Worm (Caenorhabditis elegans) whole organism, young adult: Measurements from ENCODE around the gene fbxa-11.

Experiments
- B0336.3 ChIP-seq: fragments of 200-800 bp; sonication (Bioruptor generic); IDR thresholded peaks from 2 replicates; pipeline ENCODE4 v1.3.6; 2022; ENCODE audit warnings: missing genetic modification characterization, missing compliant biosample characterization
- D2030.7 ChIP-seq: fragments of 200-800 bp; sonication (Bioruptor generic); IDR thresholded peaks from 2 replicates; pipeline ENCODE4 v1.3.6; 2022; ENCODE audit warnings: missing genetic modification reagents, missing genetic modification characterization, missing compliant biosample characterization
- F23B12.7 ChIP-seq: sonication (generic microtip); optimal IDR thresholded peaks from 2 replicates; lab custom pipeline; 2017; ENCODE audit warnings: missing genetic modification characterization, mild to moderate bottlenecking, missing compliant biosample characterization, antibody characterized with exemption, moderate library complexity; ENCODE audit not compliant: insufficient read depth
- F52B5.7 ChIP-seq: sonication (generic microtip); optimal IDR thresholded peaks from 2 replicates; lab custom pipeline; 2016; ENCODE audit warnings: mild to moderate bottlenecking, missing genetic modification characterization, missing compliant biosample characterization
- F55B11.4 ChIP-seq: sonication (generic microtip); optimal IDR thresholded peaks from 2 replicates; lab custom pipeline; 2016; ENCODE audit warnings: missing compliant biosample characterization, missing genetic modification characterization, borderline replicate concordance; ENCODE audit not compliant: insufficient read depth
- F57C9.4 ChIP-seq: sonication (generic microtip); optimal IDR thresholded peaks from 2 replicates; lab custom pipeline; 2017; ENCODE audit warnings: mild to moderate bottlenecking, missing genetic modification characterization, missing compliant biosample characterization
- K11D2.4 ChIP-seq: fragments of 200-800 bp; sonication (Bioruptor generic); IDR thresholded peaks from 2 replicates; pipeline ENCODE4 v1.3.6; 2022; ENCODE audit warnings: missing genetic modification reagents, missing genetic modification characterization, missing compliant biosample characterization
- K12H6.12 ChIP-seq: fragments of 200-800 bp; sonication (Bioruptor generic); optimal IDR thresholded peaks from 2 replicates; lab custom pipeline; 2018; ENCODE audit warnings: mild to moderate bottlenecking, missing genetic modification characterization, missing compliant biosample characterization
- Y53F4B.3 ChIP-seq: fragments of 200-800 bp; sonication (Bioruptor generic); IDR thresholded peaks from 2 replicates; pipeline ENCODE4 v1.3.6; 2022; ENCODE audit warnings: missing genetic modification reagents, missing genetic modification characterization, missing compliant biosample characterization
- Y53G8AR.9 ChIP-seq: fragments of 200-800 bp; sonication (Bioruptor generic); conservative IDR thresholded peaks from 2 replicates; pipeline ENCODE4 v1.3.6; 2022; ENCODE audit warnings: missing genetic modification reagents, missing genetic modification characterization, missing compliant biosample characterization
- Y95B8A.8 ChIP-seq: fragments of 200-800 bp; sonication (Bioruptor generic); IDR thresholded peaks from 2 replicates; pipeline ENCODE4 v1.3.6; 2022; ENCODE audit warnings: missing genetic modification reagents, missing genetic modification characterization, missing compliant biosample characterization
- ZK185.1 ChIP-seq: sonication (generic microtip); optimal IDR thresholded peaks from 2 replicates; lab custom pipeline; 2016; ENCODE audit warnings: mild to moderate bottlenecking, missing genetic modification characterization, missing compliant biosample characterization; ENCODE audit not compliant: poor library complexity, severe bottlenecking
- cebp-1 ChIP-seq, 2 experiments: fragments of 200-800 bp in 1 of 2; sonication (Bioruptor generic) in 1 of 2; sonication (generic microtip) in 1 of 2; IDR thresholded peaks in 1 of 2; optimal IDR thresholded peaks in 1 of 2; 2 replicates each; pipeline versions ENCODE4 v1.3.6 to Lab custom; 2017 to 2022; ENCODE audit warnings: missing compliant biosample characterization in 2 of 2, missing genetic modification characterization in 2 of 2, mild to moderate bottlenecking in 1 of 2, missing genetic modification reagents in 1 of 2, moderate library complexity in 1 of 2
- cebp-2 ChIP-seq: fragments of 200-800 bp; sonication (Bioruptor generic); IDR thresholded peaks from 2 replicates; pipeline ENCODE4 v1.3.6; 2022; ENCODE audit warnings: missing genetic modification characterization, missing compliant biosample characterization
- ceh-58 ChIP-seq: fragments of 200-800 bp; sonication (Bioruptor generic); IDR thresholded peaks from 2 replicates; pipeline ENCODE4 v1.3.6; 2022; ENCODE audit warnings: missing genetic modification characterization, missing compliant biosample characterization
- chd-7 ChIP-seq: sonication (generic microtip); optimal IDR thresholded peaks from 2 replicates; lab custom pipeline; 2016; ENCODE audit warnings: mild to moderate bottlenecking, missing genetic modification characterization, moderate library complexity, missing compliant biosample characterization
- dox-1 ChIP-seq: fragments of 200-800 bp; sonication (Bioruptor generic); IDR thresholded peaks from 2 replicates; pipeline ENCODE4 v1.3.6; 2022; ENCODE audit warnings: missing genetic modification reagents, missing genetic modification characterization, missing compliant biosample characterization
- efl-1 ChIP-seq: fragments of 150-350 bp; optimal IDR thresholded peaks from 2 replicates; lab custom pipeline; 2014; ENCODE audit warnings: missing biosample characterization, missing genetic modification reagents, missing genetic modification characterization
- ekl-4 ChIP-seq: fragments of 200-800 bp; sonication (Bioruptor generic); IDR thresholded peaks from 2 replicates; pipeline ENCODE4 v1.3.6; 2022; ENCODE audit warnings: missing genetic modification reagents, missing genetic modification characterization, missing compliant biosample characterization
- him-1 ChIP-seq: sonication (generic microtip); optimal IDR thresholded peaks from 2 replicates; lab custom pipeline; 2016; ENCODE audit warnings: missing genotype, missing genetic modification reagents, missing genetic modification characterization, missing compliant biosample characterization
- hmg-1.2 ChIP-seq: fragments of 200-800 bp; sonication (Bioruptor generic); IDR thresholded peaks from 2 replicates; pipeline ENCODE4 v1.3.6; 2022; ENCODE audit warnings: missing genetic modification reagents, missing genetic modification characterization, missing compliant biosample characterization
- hsf-1 ChIP-seq: fragments of 200-800 bp; sonication (Bioruptor generic); IDR thresholded peaks from 2 replicates; pipeline ENCODE4 v1.3.6; 2022; ENCODE audit warnings: missing genetic modification reagents, missing genetic modification characterization, missing compliant biosample characterization
- lin-35 ChIP-seq, 3 experiments: fragments of 150-350 bp in 2 of 3; sonication (generic microtip) in 1 of 3; optimal IDR thresholded peaks; 2 replicates each; lab custom pipeline; 2014 to 2018; ENCODE audit warnings: missing biosample characterization in 3 of 3, missing genetic modification characterization in 3 of 3, missing genetic modification reagents in 3 of 3
- madf-3 ChIP-seq: fragments of 200-800 bp; sonication (Bioruptor generic); IDR thresholded peaks from 2 replicates; pipeline ENCODE4 v1.3.6; 2022; ENCODE audit warnings: missing genetic modification reagents, missing genetic modification characterization, missing compliant biosample characterization
- madf-6 ChIP-seq: fragments of 200-800 bp; sonication (Bioruptor generic); IDR thresholded peaks from 2 replicates; pipeline ENCODE4 v1.3.6; 2022; ENCODE audit warnings: missing genetic modification reagents, missing genetic modification characterization, missing compliant biosample characterization
- mcd-1 ChIP-seq: fragments of 200-800 bp; sonication (Bioruptor generic); IDR thresholded peaks from 2 replicates; pipeline ENCODE4 v1.3.6; 2022; ENCODE audit warnings: missing genetic modification reagents, missing genetic modification characterization, missing compliant biosample characterization
- mes-4 ChIP-seq: sonication (generic microtip); optimal IDR thresholded peaks from 2 replicates; lab custom pipeline; 2016; ENCODE audit warnings: missing genotype, missing genetic modification characterization, missing compliant biosample characterization
- nfyb-1 ChIP-seq: fragments of 200-800 bp; sonication (Bioruptor generic); IDR thresholded peaks from 2 replicates; pipeline ENCODE4 v1.3.6; 2022; ENCODE audit warnings: missing genetic modification reagents, missing genetic modification characterization, missing compliant biosample characterization
- nhr-120 ChIP-seq: fragments of 200-800 bp; sonication (Bioruptor generic); IDR thresholded peaks from 2 replicates; pipeline ENCODE4 v1.3.6; 2022; ENCODE audit warnings: missing genetic modification characterization, missing compliant biosample characterization
- pbrm-1 ChIP-seq: fragments of 200-800 bp; sonication (Bioruptor generic); IDR thresholded peaks from 2 replicates; pipeline ENCODE4 v1.3.6; 2022; ENCODE audit warnings: missing genetic modification reagents, missing genetic modification characterization, missing compliant biosample characterization
- rcor-1 ChIP-seq: fragments of 200-800 bp; sonication (Bioruptor generic); IDR thresholded peaks from 2 replicates; pipeline ENCODE4 v1.3.6; 2022; ENCODE audit warnings: missing genetic modification reagents, missing genetic modification characterization, missing compliant biosample characterization
- repo-1 ChIP-seq: sonication (generic microtip); optimal IDR thresholded peaks from 2 replicates; lab custom pipeline; 2017; ENCODE audit warnings: mild to moderate bottlenecking, missing genetic modification characterization, missing compliant biosample characterization
- snpc-1.1 ChIP-seq: sonication (generic microtip); optimal IDR thresholded peaks from 2 replicates; lab custom pipeline; 2017; ENCODE audit warnings: missing genetic modification characterization, mild to moderate bottlenecking, missing compliant biosample characterization, antibody characterized with exemption, moderate library complexity, missing genotype, missing genetic modification reagents; ENCODE audit not compliant: insufficient read depth
- snpc-3.4 ChIP-seq: sonication (generic microtip); optimal IDR thresholded peaks from 2 replicates; lab custom pipeline; 2017; ENCODE audit warnings: missing genetic modification characterization, mild to moderate bottlenecking, missing compliant biosample characterization, antibody characterized with exemption, moderate library complexity, missing genotype, missing genetic modification reagents
- tbp1 ChIP-seq: fragments of 200-800 bp; sonication (Bioruptor generic); optimal IDR thresholded peaks from 2 replicates; lab custom pipeline; 2018; ENCODE audit warnings: mild to moderate bottlenecking, missing genetic modification characterization, missing compliant biosample characterization
- tlf-1 ChIP-seq: fragments of 200-800 bp; sonication (Bioruptor generic); optimal IDR thresholded peaks from 2 replicates; lab custom pipeline; 2018; ENCODE audit warnings: mild to moderate bottlenecking, missing genetic modification characterization, missing compliant biosample characterization
- unc-130 ChIP-seq: sonication (generic microtip); optimal IDR thresholded peaks from 2 replicates; lab custom pipeline; 2016; ENCODE audit warnings: missing genetic modification reagents, missing genetic modification characterization, missing compliant biosample characterization

The fbxa-11 gene

DNA sequence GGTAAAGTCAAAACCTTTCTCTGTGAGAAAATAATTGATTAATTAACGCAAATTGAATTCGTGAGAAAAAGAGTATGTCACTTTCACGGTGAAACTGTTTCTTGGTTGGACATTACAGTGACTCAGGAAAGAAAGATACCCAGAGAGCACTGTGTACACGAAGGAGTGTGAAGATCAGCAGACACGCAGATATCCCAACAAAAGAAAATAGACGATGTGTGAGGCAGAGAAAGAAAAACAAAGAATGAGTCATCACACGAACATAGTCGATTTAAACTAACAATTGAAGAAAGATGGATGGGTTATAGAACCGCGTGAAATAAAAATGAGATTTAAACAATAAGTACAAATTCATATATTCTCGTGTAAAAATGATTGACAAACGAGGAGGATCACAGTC is 42.7 kb upstream of the fbxa-11 start:
- no peak for TF ChIP-seq ceh-58 (GFP tag; lab: Robert Waterston, UW)
- no peak for TF ChIP-seq F55B11.4 (tag; lab: Kevin White, UChicago)
- peak; percentile 16; the same call in 1 of the 2 replicates for TF ChIP-seq hmg-1.2
- TF ChIP-seq cebp-2: no peak
- TF ChIP-seq snpc-3.4 (tag; lab: Kevin White, UChicago): no peak
- no peak for TF ChIP-seq efl-1 (GFP tag; lab: Kevin White, UChicago)
- no peak for TF ChIP-seq B0336.3
- no peak for TF ChIP-seq him-1
- TF ChIP-seq nhr-120: no peak
- TF ChIP-seq mes-4 (tag; lab: Kevin White, UChicago): no peak
- TF ChIP-seq pbrm-1: no peak
- TF ChIP-seq snpc-1.1 (tag; lab: Kevin White, UChicago): no peak
- TF ChIP-seq D2030.7 (GFP tag; lab: Robert Waterston, UW): no peak
- TF ChIP-seq cebp-1 (GFP tag; IDR thresholded peaks at IDR 0.05; lab: Robert Waterston, UW): no peak
- peak; percentile 2 for TF ChIP-seq cebp-1 (tag; optimal IDR thresholded peaks at IDR 0.05; lab: Kevin White, UChicago)
- TF ChIP-seq unc-130: no peak
- TF ChIP-seq tbp1 (GFP tag; lab: Kevin White, UChicago): no peak

DNA sequence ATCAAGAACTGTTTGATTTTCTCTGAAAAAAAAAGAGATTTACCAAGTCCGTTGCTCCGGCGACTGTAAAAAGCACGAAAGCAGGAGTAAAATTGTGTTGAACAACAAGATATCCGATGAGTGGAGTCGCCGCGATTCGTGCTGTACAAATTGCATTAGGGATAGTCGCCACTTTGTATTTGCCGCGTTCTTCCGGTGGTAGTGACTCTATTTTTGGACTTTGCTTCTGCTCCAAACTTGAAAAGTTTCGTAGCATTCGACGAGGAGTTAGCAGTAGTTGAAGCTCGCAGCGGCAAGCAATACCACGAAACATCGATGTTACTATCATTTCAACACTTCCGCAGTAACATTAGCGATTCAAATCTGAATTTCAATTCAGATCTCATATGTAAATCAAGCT is 41.1 kb upstream of the fbxa-11 start, which contains the start of gene crls-1:
TSS of gene crls-1 (minus strand) at position 363 of the 400 bp plus-strand sequence.
- TF ChIP-seq unc-130 (no peak), tbp1 (GFP tag; lab: Kevin White, UChicago) (no peak), nfyb-1 (GFP tag; lab: Robert Waterston, UW) (0 out of 2 replicates have a peak, but pooled peaks have one; percentile 37), rcor-1 (GFP tag; lab: Robert Waterston, UW) (no peak), Y53F4B.3 (GFP tag; lab: Robert Waterston, UW) (no peak), lin-35 (GFP tag; optimal IDR thresholded peaks at IDR 0.05; lab: Kevin White, UChicago) (no peak), F57C9.4 (tag; lab: Kevin White, UChicago) (no peak), dox-1 (no peak), F52B5.7 (tag; lab: Kevin White, UChicago) (peak; percentile 26), chd-7 (tag; lab: Kevin White, UChicago) (peak; percentile 25), mes-4 (tag; lab: Kevin White, UChicago) (no peak), B0336.3 (0 out of 2 replicates have a peak, but pooled peaks have one; percentile 30), madf-3 (GFP tag; lab: Robert Waterston, UW) (0 out of 2 replicates have a peak, but pooled peaks have one; percentile 28), madf-6 (GFP tag; lab: Robert Waterston, UW) (peak; percentile 14; the same call in 1 of the 2 replicates), K12H6.12 (tag; lab: Kevin White, UChicago) (no peak), mcd-1 (GFP tag; lab: Robert Waterston, UW) (peak; percentile 29), ekl-4 (GFP tag; lab: Robert Waterston, UW) (peak; percentile 58; the same call in 1 of the 2 replicates), K11D2.4 (GFP tag; lab: Robert Waterston, UW) (no peak), F23B12.7 (tag; lab: Kevin White, UChicago) (no peak), Y95B8A.8 (GFP tag; lab: Robert Waterston, UW) (0 out of 2 replicates have a peak, but pooled peaks have one; percentile 17), repo-1 (tag; lab: Kevin White, UChicago) (peak; percentile 72), tlf-1 (GFP tag; lab: Kevin White, UChicago) (peak; percentile 16), hsf-1 (GFP tag; lab: Robert Waterston, UW) (peak; percentile 59; the same call in 1 of the 2 replicates), ZK185.1 (tag; lab: Kevin White, UChicago) (no peak), Y53G8AR.9 (GFP tag; lab: Robert Waterston, UW) (peak; percentile 53; the same call in 1 of the 2 replicates), D2030.7 (GFP tag; lab: Robert Waterston, UW) (peak; percentile 14; the same call in 1 of the 2 replicates)
